Worm (Caenorhabditis elegans): ENCODE data around the gene pro-1.

ce11 chrII:10579655-10580054, 37.9 kb upstream of the pro-1 start, which contains the start of gene dohh-1:
- TF ChIP-seq hlh-30 (tag; optimal IDR thresholded peaks at IDR 0.05; ENCODE audit: insufficient read depth) (no peak), ets-4 (tag; optimal IDR thresholded peaks at IDR 0.05) (no peak), fax-1 (tag; optimal IDR thresholded peaks at IDR 0.05) (no peak), dve-1 (tag; optimal IDR thresholded peaks at IDR 0.05) (no peak), gmeb-2 (tag; optimal IDR thresholded peaks at IDR 0.05) (no peak), npax-4 (tag; optimal IDR thresholded peaks at IDR 0.05) (no peak), nhr-232 (tag; optimal IDR thresholded peaks at IDR 0.05) (no peak), ceh-9 (tag; optimal IDR thresholded peaks at IDR 0.05) (no peak)
